Fruit fly (Drosophila melanogaster): ENCODE data around the gene CG4619.

Gene CG4619

dm6 chr2L:9954119-9954518, 15.5 kb downstream of the CG4619 start, which contains the start of the genes CG13126 and CG4709 (continued):
- peak; percentile 92 for TF ChIP-seq tap (tag; optimal IDR thresholded peaks at IDR 0.05)
- TF ChIP-seq shn (GFP tag; optimal IDR thresholded peaks at IDR 0.05) = no peak
- no peak for TF ChIP-seq vnd (GFP tag; IDR thresholded peaks at IDR 0.05; ENCODE audit: partially characterized antibody)
- peak in 1 of 2 experiments; percentile 42 for TF ChIP-seq chif (GFP tag; optimal IDR thresholded peaks at IDR 0.05)
- TF ChIP-seq ftz-f1 (GFP tag; optimal IDR thresholded peaks at IDR 0.05) = no peak
- TF ChIP-seq CG6254 (GFP tag; optimal IDR thresholded peaks at IDR 0.05) = peak; percentile 92
- TF ChIP-seq HLHmδ (GFP tag; optimal IDR thresholded peaks at IDR 0.05) = no peak
- peak; percentile 85 for TF ChIP-seq HmgZ (tag; optimal IDR thresholded peaks at IDR 0.05)
- peak; percentile 1 for TF ChIP-seq emc (GFP tag; optimal IDR thresholded peaks at IDR 0.05)
- TF ChIP-seq Spps (tag; optimal IDR thresholded peaks at IDR 0.05) = peak; percentile 95
- TF ChIP-seq Nf-YB (GFP tag; optimal IDR thresholded peaks at IDR 0.05) = peak; percentile 78
- TF ChIP-seq CG11456 (GFP tag; IDR thresholded peaks at IDR 0.05) = peak; percentile 83
- TF ChIP-seq ttk (GFP tag; IDR thresholded peaks at IDR 0.05) = peak; percentile 89
- peak; percentile 83 for TF ChIP-seq CG17328 (GFP tag; IDR thresholded peaks at IDR 0.05)
- peak; percentile 92 for TF ChIP-seq CG13424 (tag; optimal IDR thresholded peaks at IDR 0.05)
- peak; percentile 63 for TF ChIP-seq Hsf (GFP tag; optimal IDR thresholded peaks at IDR 0.05)
- TF ChIP-seq sc (optimal IDR thresholded peaks at IDR 0.05) = no peak
- peak; percentile 82 for TF ChIP-seq sc (GFP tag; optimal IDR thresholded peaks at IDR 0.05)
- peak; percentile 91 for TF ChIP-seq CG11504 (tag; optimal IDR thresholded peaks at IDR 0.05)
- TF ChIP-seq abd-A (tag; optimal IDR thresholded peaks at IDR 0.05) = no peak
- peak; percentile 58 for TF ChIP-seq CG10321 (GFP tag; IDR thresholded peaks at IDR 0.05)
- TF ChIP-seq chm (GFP tag; IDR thresholded peaks at IDR 0.05) = peak; percentile 33; the same call in 1 of the 2 replicates
- peak; percentile 29 for TF ChIP-seq ems (GFP tag; optimal IDR thresholded peaks at IDR 0.05)
- peak; percentile 76 for TF ChIP-seq CG8281 (tag; optimal IDR thresholded peaks at IDR 0.05)
- TF ChIP-seq hkb (optimal IDR thresholded peaks at IDR 0.05) = no peak
- TF ChIP-seq hkb (GFP tag; IDR thresholded peaks at IDR 0.05) = peak; percentile 91
- TF ChIP-seq fru (optimal IDR thresholded peaks at IDR 0.05) = no peak
- TF ChIP-seq CG17802 (tag; optimal IDR thresholded peaks at IDR 0.05) = peak; percentile 73
- peak; percentile 73 for TF ChIP-seq B-H1 (GFP tag; IDR thresholded peaks at IDR 0.05)
- TF ChIP-seq Rfx (GFP tag; IDR thresholded peaks at IDR 0.05) = peak; percentile 92
- TF ChIP-seq CG13894 (tag; optimal IDR thresholded peaks at IDR 0.05) = peak; percentile 87
- TF ChIP-seq sima (GFP tag; optimal IDR thresholded peaks at IDR 0.05) = no peak
- peak; percentile 93 for TF ChIP-seq gcm (GFP tag; optimal IDR thresholded peaks at IDR 0.05)
- peak; percentile 79 for TF ChIP-seq CG31224 (GFP tag; IDR thresholded peaks at IDR 0.05)
- TF ChIP-seq YL-1 (GFP tag; optimal IDR thresholded peaks at IDR 0.05) = peak; percentile 85
- peak; percentile 87 for TF ChIP-seq scrt (GFP tag; optimal IDR thresholded peaks at IDR 0.05)
- no peak for TF ChIP-seq CG14965 (GFP tag; optimal IDR thresholded peaks at IDR 0.05; ENCODE audit: borderline replicate concordance)
- peak; percentile 53 for TF ChIP-seq Taf1 (GFP tag; IDR thresholded peaks at IDR 0.05)
- TF ChIP-seq Ssrp (tag; optimal IDR thresholded peaks at IDR 0.05) = peak; percentile 93
- peak; percentile 81 for TF ChIP-seq CG4404 (GFP tag; IDR thresholded peaks at IDR 0.05)
- TF ChIP-seq ab (GFP tag; optimal IDR thresholded peaks at IDR 0.05) = no peak
- peak; percentile 82 for TF ChIP-seq corto (GFP tag; optimal IDR thresholded peaks at IDR 0.05)
- peak; percentile 73 for TF ChIP-seq CG6654 (GFP tag; optimal IDR thresholded peaks at IDR 0.05)
- TF ChIP-seq CG18599 (GFP tag; optimal IDR thresholded peaks at IDR 0.05) = peak; percentile 96
- TF ChIP-seq Awh (GFP tag; IDR thresholded peaks at IDR 0.05) = peak; percentile 89
- TF ChIP-seq mam (GFP tag; optimal IDR thresholded peaks at IDR 0.05) = peak; percentile 46
- TF ChIP-seq ci (GFP tag; IDR thresholded peaks at IDR 0.05) = peak; percentile 86
- TF ChIP-seq CG1647 (GFP tag; optimal IDR thresholded peaks at IDR 0.05) = peak; percentile 59
- peak; percentile 89 for TF ChIP-seq CG1602 (GFP tag; optimal IDR thresholded peaks at IDR 0.05)
- TF ChIP-seq CG7745 (tag; optimal IDR thresholded peaks at IDR 0.05) = no peak
- TF ChIP-seq CG12744 (GFP tag; optimal IDR thresholded peaks at IDR 0.05) = no peak
- TF ChIP-seq chinmo (GFP tag; IDR thresholded peaks at IDR 0.05; ENCODE audit: partially characterized antibody) = no peak
